Fruit fly (Drosophila melanogaster): ENCODE results near the gene Dab.

Dab gene

dm6 chr3L:16711430-16712228, at the start of gene Dab, which contains the start of the genes CG43954 and Lasp (continued):
- TF ChIP-seq Fer1 (GFP tag; optimal IDR thresholded peaks at IDR 0.05) (peak; percentile 59), Atf-2 (GFP tag; optimal IDR thresholded peaks at IDR 0.05) (no peak), CG4424 (GFP tag; optimal IDR thresholded peaks at IDR 0.05) (peak; percentile 16), chm (GFP tag; IDR thresholded peaks at IDR 0.05) (peak; percentile 84), chn (GFP tag; optimal IDR thresholded peaks at IDR 0.05) (no peak), Neu2 (GFP tag; optimal IDR thresholded peaks at IDR 0.05; ENCODE audit: borderline replicate concordance) (no peak), CG3995 (GFP tag; optimal IDR thresholded peaks at IDR 0.05) (peak; percentile 88), danr (GFP tag; IDR thresholded peaks at IDR 0.05) (no peak), CG1603 (tag; optimal IDR thresholded peaks at IDR 0.05) (peak; percentile 77), sc (optimal IDR thresholded peaks at IDR 0.05) (no peak), sc (GFP tag; optimal IDR thresholded peaks at IDR 0.05) (no peak), CG2875 (GFP tag; optimal IDR thresholded peaks at IDR 0.05) (peak; percentile 27), Hey (tag; optimal IDR thresholded peaks at IDR 0.05) (no peak), CG7372 (GFP tag; IDR thresholded peaks at IDR 0.05) (no peak), stc (GFP tag; IDR thresholded peaks at IDR 0.05) (peak; percentile 60), CG17328 (GFP tag; IDR thresholded peaks at IDR 0.05) (peak; percentile 59), ato (GFP tag; IDR thresholded peaks at IDR 0.05; ENCODE audit: partially characterized antibody) (peak; percentile 49), jigr1 (GFP tag; IDR thresholded peaks at IDR 0.05) (no peak), ATbp (GFP tag; optimal IDR thresholded peaks at IDR 0.05) (no peak), B-H2 (GFP tag; optimal IDR thresholded peaks at IDR 0.05) (peak; percentile 47), ken (GFP tag; IDR thresholded peaks at IDR 0.05) (peak; percentile 54; the same call in 2 of the 3 replicates), CG7963 (GFP tag; IDR thresholded peaks at IDR 0.05; ENCODE audit: partially characterized antibody) (0 out of 3 replicates have a peak, but pooled peaks have one; percentile 14), luna (GFP tag; optimal IDR thresholded peaks at IDR 0.05) (no peak), dpn (GFP tag; optimal IDR thresholded peaks at IDR 0.05) (peak; percentile 17 to 35), nerfin-2 (GFP tag; IDR thresholded peaks at IDR 0.05; ENCODE audit: partially characterized antibody) (peak; percentile 69), CG6683 (GFP tag; optimal IDR thresholded peaks at IDR 0.05) (peak; percentile 12), Dp (GFP tag; optimal IDR thresholded peaks at IDR 0.05) (peak; percentile 79), CG16815 (GFP tag; optimal IDR thresholded peaks at IDR 0.05) (no peak), Camta (GFP tag; optimal IDR thresholded peaks at IDR 0.05) (no peak), CG34422 (GFP tag; IDR thresholded peaks at IDR 0.05) (no peak), CG2202 (tag; optimal IDR thresholded peaks at IDR 0.05) (no peak), ham (GFP tag; IDR thresholded peaks at IDR 0.05) (no peak), Nf-YA (GFP tag; IDR thresholded peaks at IDR 0.05) (no peak), fd102C (GFP tag; optimal IDR thresholded peaks at IDR 0.05) (peak; percentile 34), org-1 (GFP tag; optimal IDR thresholded peaks at IDR 0.05) (peak; percentile 41), h (optimal IDR thresholded peaks at IDR 0.05) (no peak), p53 (GFP tag; optimal IDR thresholded peaks at IDR 0.05) (no peak), CG3163 (GFP tag; optimal IDR thresholded peaks at IDR 0.05) (peak; percentile 28), odd (GFP tag; optimal IDR thresholded peaks at IDR 0.05) (peak; percentile 28), CG32767 (GFP tag; IDR thresholded peaks at IDR 0.05) (no peak), CG6854 (GFP tag; optimal IDR thresholded peaks at IDR 0.05) (peak; percentile 59), ci (GFP tag; IDR thresholded peaks at IDR 0.05) (peak; percentile 76; the same call in 2 of the 3 replicates), hbn (GFP tag; IDR thresholded peaks at IDR 0.05; ENCODE audit: partially characterized antibody) (no peak), slou (GFP tag; optimal IDR thresholded peaks at IDR 0.05) (no peak), CG17568 (GFP tag; optimal IDR thresholded peaks at IDR 0.05) (peak; percentile 40), Hr51 (GFP tag; optimal IDR thresholded peaks at IDR 0.05) (peak; percentile 12 to 24), CG12104 (GFP tag; optimal IDR thresholded peaks at IDR 0.05) (no peak), CG1529 (GFP tag; optimal IDR thresholded peaks at IDR 0.05) (no peak), cwo (GFP tag; optimal IDR thresholded peaks at IDR 0.05) (peak; percentile 2), Nf-YB (GFP tag; optimal IDR thresholded peaks at IDR 0.05) (no peak)
